Fruit fly (Drosophila melanogaster): Measurements from ENCODE around the gene Npc1a.

DNA sequence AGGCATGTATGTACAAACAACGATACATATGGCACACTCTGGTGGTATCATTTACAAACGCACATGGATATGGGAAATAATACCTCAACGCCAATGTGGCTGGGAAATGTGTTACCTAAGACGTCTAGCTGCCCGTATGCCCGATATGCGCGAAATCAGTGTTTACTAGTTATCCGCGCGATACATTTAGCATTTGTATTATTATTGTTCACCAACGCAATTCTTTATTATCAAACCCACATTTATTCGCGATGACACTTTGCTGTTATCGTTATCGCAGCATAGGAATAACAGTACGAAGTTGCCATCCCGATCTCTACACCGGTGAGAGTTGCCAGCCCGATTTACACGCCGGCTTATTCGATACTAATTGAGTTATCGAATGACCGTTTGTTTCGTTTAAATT is 25.8 kb upstream of the Npc1a start, which contains the start of gene chico:
- TF ChIP-seq Sin3A (optimal IDR thresholded peaks at IDR 0.05): no peak
- no peak for TF ChIP-seq insv (optimal IDR thresholded peaks at IDR 0.05)
- TF ChIP-seq Myc (optimal IDR thresholded peaks at IDR 0.05): no peak

Measured in Kc167 (cell line).